Worm (Caenorhabditis elegans): ENCODE data around the gene Y41C4A.6.

Y41C4A.6 gene

ce11 chrIII:11696273-11696672, at the start of gene Y41C4A.6:
TSS of gene Y41C4A.6 (plus strand) at chrIII:11696573.
- TF ChIP-seq tbx-37 (GFP tag; conservative IDR thresholded peaks at IDR 0.05) = no peak
- no peak for TF ChIP-seq aly-1 (tag; optimal IDR thresholded peaks at IDR 0.05)
- TF ChIP-seq tra-4 (tag; optimal IDR thresholded peaks at IDR 0.05) = no peak

ce11 chrIII:11650152-11650551, 46.2 kb upstream of the Y41C4A.6 start, which contains the start of gene faah-6:
TSS of gene faah-6 (plus strand) at chrIII:11650452.
- TF ChIP-seq hmg-4 (GFP tag; optimal IDR thresholded peaks at IDR 0.05) (no peak), sea-1 (GFP tag; conservative IDR thresholded peaks at IDR 0.05) (no peak), pes-1 (GFP tag; IDR thresholded peaks at IDR 0.05) (no peak), tbx-37 (GFP tag; conservative IDR thresholded peaks at IDR 0.05) (no peak)

- TF ChIP-seq hmg-4 (GFP tag; optimal IDR thresholded peaks at IDR 0.05) = no peak
- no peak for TF ChIP-seq pes-1 (GFP tag; IDR thresholded peaks at IDR 0.05)
- TF ChIP-seq hmbx-1 (tag; optimal IDR thresholded peaks at IDR 0.05) = no peak
- no peak for TF ChIP-seq B0310.2 (tag; optimal IDR thresholded peaks at IDR 0.05)
- TF ChIP-seq sea-1 (GFP tag; conservative IDR thresholded peaks at IDR 0.05) = no peak
- TF ChIP-seq tra-4 (tag; optimal IDR thresholded peaks at IDR 0.05) = no peak
- no peak for TF ChIP-seq ets-7 (tag; optimal IDR thresholded peaks at IDR 0.05)
- TF ChIP-seq tbx-37 (GFP tag; conservative IDR thresholded peaks at IDR 0.05) = no peak
- no peak for TF ChIP-seq aly-1 (tag; optimal IDR thresholded peaks at IDR 0.05)
- no peak for TF ChIP-seq tbx-11 (GFP tag; IDR thresholded peaks at IDR 0.05)
- no peak for TF ChIP-seq F13C5.2 (tag; optimal IDR thresholded peaks at IDR 0.05)
- TF ChIP-seq hnd-1 (tag; optimal IDR thresholded peaks at IDR 0.05) = no peak
- no peak for TF ChIP-seq ceh-13 (GFP tag; optimal IDR thresholded peaks at IDR 0.05)
- TF ChIP-seq ceh-36 (tag; optimal IDR thresholded peaks at IDR 0.05) = no peak
- TF ChIP-seq scrt-1 (GFP tag; IDR thresholded peaks at IDR 0.05) = no peak
- no peak for TF ChIP-seq ama-1 (optimal IDR thresholded peaks at IDR 0.05)
Measured at ce11 chrIII:11651430-11651829, 44.9 kb upstream of the Y41C4A.6 start.

ce11 chrIII:11656389-11656788, 40.0 kb upstream of the Y41C4A.6 start:
- TF ChIP-seq ceh-13 (GFP tag; optimal IDR thresholded peaks at IDR 0.05) (no peak), F13C5.2 (tag; optimal IDR thresholded peaks at IDR 0.05) (no peak), B0310.2 (tag; optimal IDR thresholded peaks at IDR 0.05) (no peak), sea-1 (GFP tag; conservative IDR thresholded peaks at IDR 0.05) (no peak), ama-1 (optimal IDR thresholded peaks at IDR 0.05) (no peak), hmg-4 (GFP tag; optimal IDR thresholded peaks at IDR 0.05) (no peak), tbx-11 (GFP tag; IDR thresholded peaks at IDR 0.05) (no peak), scrt-1 (GFP tag; IDR thresholded peaks at IDR 0.05) (no peak), pes-1 (GFP tag; IDR thresholded peaks at IDR 0.05) (no peak), tbx-37 (GFP tag; conservative IDR thresholded peaks at IDR 0.05) (no peak), ets-7 (tag; optimal IDR thresholded peaks at IDR 0.05) (no peak), aly-1 (tag; optimal IDR thresholded peaks at IDR 0.05) (no peak), ceh-36 (tag; optimal IDR thresholded peaks at IDR 0.05) (no peak)

ce11 chrIII:11657185-11657817, 39.1 kb upstream of the Y41C4A.6 start, which contains the start of gene crh-1:
TSS of gene crh-1 (plus strand) at chrIII:11657767.
- TF ChIP-seq flt-1 (GFP tag; IDR thresholded peaks at IDR 0.05) (no peak), sea-1 (GFP tag; conservative IDR thresholded peaks at IDR 0.05) (no peak), aly-1 (tag; optimal IDR thresholded peaks at IDR 0.05) (no peak)

- TF ChIP-seq sea-1 (GFP tag; conservative IDR thresholded peaks at IDR 0.05) (no peak), tra-4 (tag; optimal IDR thresholded peaks at IDR 0.05) (no peak), B0310.2 (tag; optimal IDR thresholded peaks at IDR 0.05) (no peak), hmbx-1 (tag; optimal IDR thresholded peaks at IDR 0.05) (no peak), ets-7 (tag; optimal IDR thresholded peaks at IDR 0.05) (no peak), F13C5.2 (tag; optimal IDR thresholded peaks at IDR 0.05) (no peak), aly-1 (tag; optimal IDR thresholded peaks at IDR 0.05) (no peak)
Measured at ce11 chrIII:11659804-11660203, 36.6 kb upstream of the Y41C4A.6 start.

- no peak for TF ChIP-seq F13C5.2 (tag; optimal IDR thresholded peaks at IDR 0.05)
- TF ChIP-seq hmbx-1 (tag; optimal IDR thresholded peaks at IDR 0.05) = no peak
- TF ChIP-seq hmg-4 (GFP tag; optimal IDR thresholded peaks at IDR 0.05) = no peak
- TF ChIP-seq pes-1 (GFP tag; IDR thresholded peaks at IDR 0.05) = no peak
- no peak for TF ChIP-seq tbx-11 (GFP tag; IDR thresholded peaks at IDR 0.05)
- TF ChIP-seq ceh-13 (GFP tag; optimal IDR thresholded peaks at IDR 0.05) = no peak
- TF ChIP-seq tra-4 (tag; optimal IDR thresholded peaks at IDR 0.05) = no peak
- no peak for TF ChIP-seq flt-1 (GFP tag; IDR thresholded peaks at IDR 0.05)
- TF ChIP-seq tbx-37 (GFP tag; conservative IDR thresholded peaks at IDR 0.05) = no peak
- no peak for TF ChIP-seq ets-7 (tag; optimal IDR thresholded peaks at IDR 0.05)
- no peak for TF ChIP-seq scrt-1 (GFP tag; IDR thresholded peaks at IDR 0.05)
- no peak for TF ChIP-seq B0310.2 (tag; optimal IDR thresholded peaks at IDR 0.05)
- TF ChIP-seq sea-1 (GFP tag; conservative IDR thresholded peaks at IDR 0.05) = no peak
Measured at ce11 chrIII:11660736-11661135, 35.6 kb upstream of the Y41C4A.6 start.

ce11 chrIII:11663400-11663799, 33.0 kb upstream of the Y41C4A.6 start:
- TF ChIP-seq sea-1 (GFP tag; conservative IDR thresholded peaks at IDR 0.05) (no peak), tbx-37 (GFP tag; conservative IDR thresholded peaks at IDR 0.05) (no peak), ama-1 (optimal IDR thresholded peaks at IDR 0.05) (no peak), hnd-1 (tag; optimal IDR thresholded peaks at IDR 0.05) (no peak), ets-7 (tag; optimal IDR thresholded peaks at IDR 0.05) (no peak), hmbx-1 (tag; optimal IDR thresholded peaks at IDR 0.05) (no peak), tra-4 (tag; optimal IDR thresholded peaks at IDR 0.05) (no peak), tbx-11 (GFP tag; IDR thresholded peaks at IDR 0.05) (no peak), pes-1 (GFP tag; IDR thresholded peaks at IDR 0.05) (no peak), scrt-1 (GFP tag; IDR thresholded peaks at IDR 0.05) (no peak), hmg-4 (GFP tag; optimal IDR thresholded peaks at IDR 0.05) (no peak), ceh-13 (GFP tag; optimal IDR thresholded peaks at IDR 0.05) (no peak)
